Worm (Caenorhabditis elegans) whole organism, midembryonic: ENCODE results near the gene mre-11.

ENCODE experiments used
- T22C8.4 ChIP-seq: fragments of 200-800 bp; sonication (Bioruptor generic); IDR thresholded peaks from 2 replicates; pipeline ENCODE4 v1.3.6; 2022; ENCODE audit warnings: missing genetic modification characterization, missing compliant biosample characterization
- cog-1 ChIP-seq: sonication (generic microtip); optimal IDR thresholded peaks from 2 replicates; lab custom pipeline; 2016; ENCODE audit warnings: missing genetic modification characterization, missing compliant biosample characterization
- flt-1 ChIP-seq: fragments of 200-800 bp; sonication (Bioruptor generic); IDR thresholded peaks from 2 replicates; pipeline ENCODE4 v1.3.6; 2022; ENCODE audit warnings: missing genetic modification characterization, missing compliant biosample characterization
- klf-2 ChIP-seq: fragments of 200-800 bp; sonication (Bioruptor generic); conservative IDR thresholded peaks from 2 replicates; pipeline ENCODE4 v1.3.6; 2022; ENCODE audit warnings: missing genetic modification reagents, missing genetic modification characterization, missing compliant biosample characterization
- med-1 ChIP-seq: sonication (generic microtip); optimal IDR thresholded peaks from 2 replicates; lab custom pipeline; 2017; ENCODE audit warnings: missing genetic modification characterization, mild to moderate bottlenecking, missing compliant biosample characterization, antibody characterized with exemption, missing genetic modification reagents; ENCODE audit not compliant: insufficient read depth
- ref-1 ChIP-seq: fragments of 200-800 bp; sonication (Bioruptor generic); conservative IDR thresholded peaks from 2 replicates; pipeline ENCODE4 v1.3.6; 2022; ENCODE audit warnings: missing genetic modification reagents, missing genetic modification characterization, missing compliant biosample characterization
- tab-1 ChIP-seq: fragments of 200-800 bp; sonication (Bioruptor generic); IDR thresholded peaks from 2 replicates; pipeline ENCODE4 v1.3.6; 2022; ENCODE audit warnings: missing genetic modification characterization, missing compliant biosample characterization
- ztf-23 ChIP-seq: fragments of 200-800 bp; sonication (Bioruptor generic); IDR thresholded peaks from 2 replicates; pipeline ENCODE4 v1.3.6; 2022; ENCODE audit warnings: missing genetic modification reagents, missing genetic modification characterization, missing compliant biosample characterization
- ztf-29 ChIP-seq: fragments of 200-800 bp; sonication (Bioruptor generic); IDR thresholded peaks from 2 replicates; pipeline ENCODE4 v1.3.6; 2022; ENCODE audit warnings: missing genetic modification reagents, missing genetic modification characterization, missing compliant biosample characterization

ce11 chrV:10723583-10723982 lies 13.1 kb downstream of the mre-11 start:
- no peak for TF ChIP-seq med-1 (GFP tag; lab: Kevin White, UChicago)
- TF ChIP-seq cog-1 = no peak
- TF ChIP-seq klf-2 (GFP tag; lab: Robert Waterston, UW) = no peak
- TF ChIP-seq ztf-23 (GFP tag; lab: Robert Waterston, UW) = no peak
- TF ChIP-seq ref-1 (GFP tag; lab: Robert Waterston, UW) = no peak
- TF ChIP-seq flt-1 (GFP tag; lab: Robert Waterston, UW) = no peak
- TF ChIP-seq T22C8.4 (GFP tag; lab: Robert Waterston, UW) = no peak
- no peak for TF ChIP-seq tab-1 (GFP tag; lab: Robert Waterston, UW)
- TF ChIP-seq ztf-29 (GFP tag; lab: Robert Waterston, UW) = no peak
